Worm (Caenorhabditis elegans) whole organism, L4 larva: ENCODE data around the gene copz-1.

Source experiments
- F26F4.8 ChIP-seq: fragments of 200-800 bp; sonication (Bioruptor generic); conservative IDR thresholded peaks from 2 replicates; pipeline ENCODE4 v1.3.6; 2022; ENCODE audit warnings: missing genetic modification characterization, missing compliant biosample characterization
- F37D6.2 ChIP-seq: sonication (generic microtip); optimal IDR thresholded peaks from 2 replicates; lab custom pipeline; 2016; ENCODE audit warnings: mild to moderate bottlenecking, missing genetic modification characterization, missing compliant biosample characterization
- F44E2.7 ChIP-seq: fragments of 200-800 bp; sonication (Bioruptor generic); IDR thresholded peaks from 2 replicates; pipeline ENCODE4 v2.1.2; 2022; ENCODE audit warnings: missing genetic modification characterization, missing compliant biosample characterization
- F49E8.2 ChIP-seq: sonication (generic microtip); optimal IDR thresholded peaks from 2 replicates; lab custom pipeline; 2016; ENCODE audit warnings: missing compliant biosample characterization, mild to moderate bottlenecking, missing genetic modification characterization, borderline replicate concordance
- R02D3.7 ChIP-seq: fragments of 150-350 bp; sonication (generic microtip); optimal IDR thresholded peaks from 3 replicates; lab custom pipeline; 2014; ENCODE audit warnings: missing biosample characterization, missing genetic modification characterization
- Y48G9A.11 ChIP-seq: fragments of 200-800 bp; sonication (Bioruptor generic); IDR thresholded peaks from 2 replicates; pipeline ENCODE4 v1.3.6; 2022; ENCODE audit warnings: missing genetic modification reagents, missing genetic modification characterization, missing compliant biosample characterization
- Y75B8A.6 ChIP-seq: fragments of 200-800 bp; sonication (Bioruptor generic); IDR thresholded peaks from 2 replicates; pipeline ENCODE4 v1.3.6; 2022; ENCODE audit warnings: missing genetic modification reagents, missing genetic modification characterization, missing compliant biosample characterization
- aha-1 ChIP-seq: fragments of 150-350 bp; peaks from one replicate; lab custom pipeline; 2014; ENCODE audit warnings: missing biosample characterization, missing genetic modification characterization
- arid-1 ChIP-seq: fragments of 200-800 bp; sonication (Bioruptor generic); conservative IDR thresholded peaks from 2 replicates; pipeline ENCODE4 v1.3.6; 2022; ENCODE audit warnings: missing genetic modification reagents, missing genetic modification characterization, missing compliant biosample characterization
- ceh-20 ChIP-seq: fragments of 200-800 bp; sonication (Bioruptor generic); IDR thresholded peaks from 2 replicates; pipeline ENCODE4 v1.3.6; 2022; ENCODE audit warnings: missing genetic modification reagents, missing genetic modification characterization, missing compliant biosample characterization
- ceh-32 ChIP-seq: sonication (generic microtip); optimal IDR thresholded peaks from 2 replicates; lab custom pipeline; 2016; ENCODE audit warnings: mild to moderate bottlenecking, missing genetic modification characterization, missing compliant biosample characterization; ENCODE audit not compliant: poor library complexity
- ceh-62 ChIP-seq: sonication (generic microtip); optimal IDR thresholded peaks from 2 replicates; lab custom pipeline; 2017; ENCODE audit warnings: missing biosample characterization, missing genetic modification characterization
- ces-1 ChIP-seq: fragments of 150-350 bp; sonication (generic microtip); optimal IDR thresholded peaks from 4 replicates; lab custom pipeline; 2014; ENCODE audit warnings: missing biosample characterization, missing genetic modification reagents, missing genetic modification characterization
- cey-2 ChIP-seq: sonication (generic microtip); optimal IDR thresholded peaks from 3 replicates; lab custom pipeline; 2017; ENCODE audit warnings: missing genetic modification characterization, mild to moderate bottlenecking, missing compliant biosample characterization, antibody characterized with exemption, borderline replicate concordance; ENCODE audit not compliant: insufficient read depth
- daf-12 ChIP-seq: fragments of 150-350 bp; optimal IDR thresholded peaks from 2 replicates; lab custom pipeline; 2014; ENCODE audit warnings: missing biosample characterization, missing genetic modification reagents, missing genetic modification characterization
- daf-19 ChIP-seq: fragments of 200-800 bp; sonication (Bioruptor generic); conservative IDR thresholded peaks from 2 replicates; pipeline ENCODE4 v1.3.6; 2022; ENCODE audit warnings: missing genetic modification characterization, missing compliant biosample characterization
- dmd-9 ChIP-seq: fragments of 200-800 bp; sonication (Bioruptor generic); IDR thresholded peaks from 2 replicates; pipeline ENCODE4 v1.3.6; 2022; ENCODE audit warnings: missing genetic modification reagents, missing genetic modification characterization, missing compliant biosample characterization
- duxl-1 ChIP-seq: sonication (generic microtip); optimal IDR thresholded peaks from 2 replicates; lab custom pipeline; 2016; ENCODE audit warnings: mild to moderate bottlenecking, missing genetic modification characterization, moderate library complexity, missing compliant biosample characterization; ENCODE audit not compliant: poor library complexity
- dve-1 ChIP-seq: sonication (generic microtip); optimal IDR thresholded peaks from 2 replicates; lab custom pipeline; 2017; ENCODE audit warnings: antibody characterized with exemption, mild to moderate bottlenecking, missing genetic modification characterization, missing compliant biosample characterization; ENCODE audit not compliant: insufficient read depth
- egl-27 ChIP-seq: sonication (generic microtip); optimal IDR thresholded peaks from 3 replicates; lab custom pipeline; 2017; ENCODE audit warnings: missing biosample characterization, missing genetic modification reagents, missing genetic modification characterization
- fkh-10 ChIP-seq: fragments of 150-350 bp; optimal IDR thresholded peaks from 2 replicates; lab custom pipeline; 2014; ENCODE audit warnings: missing biosample characterization, missing genetic modification reagents, missing genetic modification characterization
- gei-8 ChIP-seq: fragments of 200-800 bp; sonication (Bioruptor generic); optimal IDR thresholded peaks from 2 replicates; lab custom pipeline; 2018; ENCODE audit warnings: mild to moderate bottlenecking, missing genetic modification characterization, missing compliant biosample characterization
- hif-1 ChIP-seq, 2 experiments: sonication (generic microtip); optimal IDR thresholded peaks; 2 replicates each; lab custom pipeline; 2016 to 2017; ENCODE audit warnings: missing compliant biosample characterization in 2 of 2, missing genetic modification characterization in 2 of 2, missing genetic modification reagents in 2 of 2, missing genotype in 2 of 2, mild to moderate bottlenecking in 1 of 2
- hlh-30 ChIP-seq: sonication (generic microtip); optimal IDR thresholded peaks from 2 replicates; lab custom pipeline; 2017; ENCODE audit warnings: antibody characterized with exemption, mild to moderate bottlenecking, missing genetic modification characterization, missing compliant biosample characterization; ENCODE audit not compliant: insufficient read depth
- lim-7 ChIP-seq: fragments of 200-800 bp; sonication (Bioruptor generic); IDR thresholded peaks from 2 replicates; pipeline ENCODE4 v1.3.6; 2022; ENCODE audit warnings: missing genetic modification characterization, missing compliant biosample characterization
- lin-1 ChIP-seq: fragments of 200-800 bp; sonication (Bioruptor generic); IDR thresholded peaks from 2 replicates; pipeline ENCODE4 v1.3.6; 2022; ENCODE audit warnings: missing genetic modification reagents, missing genetic modification characterization, missing compliant biosample characterization
- lin-38 ChIP-seq: fragments of 200-800 bp; sonication (Bioruptor generic); IDR thresholded peaks from 2 replicates; pipeline ENCODE4 v1.3.6; 2022; ENCODE audit warnings: missing genetic modification reagents, missing genetic modification characterization, missing compliant biosample characterization
- lir-3 ChIP-seq: sonication (generic microtip); optimal IDR thresholded peaks from 2 replicates; lab custom pipeline; 2016; ENCODE audit warnings: mild to moderate bottlenecking, missing genetic modification characterization, missing compliant biosample characterization
- lsy-2 ChIP-seq, 2 experiments: fragments of 150-350 bp in 1 of 2; sonication (generic microtip) in 1 of 2; optimal IDR thresholded peaks; 2 replicates each; lab custom pipeline; 2014 to 2017; ENCODE audit warnings: missing biosample characterization in 2 of 2, missing genetic modification characterization in 2 of 2
- mdl-1 ChIP-seq, 2 experiments: fragments of 150-350 bp in 1 of 2; sonication (generic microtip) in 1 of 2; optimal IDR thresholded peaks; 2 replicates each; lab custom pipeline; 2014 to 2017; ENCODE audit warnings: missing biosample characterization in 2 of 2, missing genetic modification characterization in 2 of 2
- mep-1 ChIP-seq: fragments of 150-350 bp; sonication (generic microtip); optimal IDR thresholded peaks from 3 replicates; lab custom pipeline; 2014; ENCODE audit warnings: missing biosample characterization, missing genetic modification characterization
- nhr-10 ChIP-seq: fragments of 150-350 bp; optimal IDR thresholded peaks from 2 replicates; lab custom pipeline; 2014; ENCODE audit warnings: missing biosample characterization, missing genetic modification characterization
- nhr-28 ChIP-seq: fragments of 150-350 bp; optimal IDR thresholded peaks from 2 replicates; lab custom pipeline; 2014; ENCODE audit warnings: missing biosample characterization, missing genetic modification characterization
- nhr-41 ChIP-seq: fragments of 200-800 bp; sonication (Bioruptor generic); IDR thresholded peaks from 2 replicates; pipeline ENCODE4 v1.3.6; 2022; ENCODE audit warnings: missing genetic modification reagents, missing genetic modification characterization, missing compliant biosample characterization
- nhr-48 ChIP-seq: sonication (generic microtip); optimal IDR thresholded peaks from 2 replicates; lab custom pipeline; 2016; ENCODE audit warnings: mild to moderate bottlenecking, missing genetic modification characterization, missing compliant biosample characterization
- nhr-6 ChIP-seq: fragments of 150-350 bp; optimal IDR thresholded peaks from 2 replicates; lab custom pipeline; 2014; ENCODE audit warnings: missing biosample characterization, missing genetic modification characterization
- nhr-77 ChIP-seq: fragments of 150-350 bp; optimal IDR thresholded peaks from 2 replicates; lab custom pipeline; 2014; ENCODE audit warnings: missing biosample characterization, missing genetic modification characterization
- php-3 ChIP-seq: fragments of 200-800 bp; sonication (Bioruptor generic); IDR thresholded peaks from 2 replicates; pipeline ENCODE4 v1.3.6; 2022; ENCODE audit warnings: missing genetic modification reagents, missing genetic modification characterization, missing compliant biosample characterization
- rbr-2 ChIP-seq: sonication (generic microtip); optimal IDR thresholded peaks from 2 replicates; lab custom pipeline; 2016; ENCODE audit warnings: missing genotype, missing genetic modification characterization, missing compliant biosample characterization
- saeg-2 ChIP-seq: fragments of 200-800 bp; sonication (Bioruptor generic); IDR thresholded peaks from 2 replicates; pipeline ENCODE4 v1.3.6; 2022; ENCODE audit warnings: missing genetic modification reagents, missing genetic modification characterization, missing compliant biosample characterization
- skn-1 ChIP-seq: fragments of 150-350 bp; optimal IDR thresholded peaks from 2 replicates; lab custom pipeline; 2014; ENCODE audit warnings: missing biosample characterization, missing genetic modification characterization
- snpc-1.2 ChIP-seq: fragments of 200-800 bp; sonication (Bioruptor generic); IDR thresholded peaks from 2 replicates; pipeline ENCODE4 v1.3.6; 2022; ENCODE audit warnings: missing genetic modification reagents, missing genetic modification characterization, missing compliant biosample characterization
- spr-3 ChIP-seq: fragments of 200-800 bp; sonication (Bioruptor generic); optimal IDR thresholded peaks from 2 replicates; lab custom pipeline; 2018; ENCODE audit warnings: mild to moderate bottlenecking, missing genetic modification characterization, missing compliant biosample characterization
- unc-130 ChIP-seq: sonication (generic microtip); optimal IDR thresholded peaks from 2 replicates; lab custom pipeline; 2016; ENCODE audit warnings: missing genetic modification reagents, missing genetic modification characterization, missing compliant biosample characterization
- unc-62 ChIP-seq, 3 experiments: fragments of 150-350 bp in 1 of 3; sonication (generic microtip); optimal IDR thresholded peaks in 2 of 3; peaks in 1 of 3; 1 replicate in 1 of 3; 2 replicates in 2 of 3; lab custom pipeline; 2014 to 2017; ENCODE audit warnings: missing biosample characterization in 3 of 3, missing genetic modification characterization in 3 of 3, missing genetic modification reagents in 3 of 3, missing genotype in 1 of 3
- zag-1 ChIP-seq: fragments of 150-350 bp; optimal IDR thresholded peaks from 2 replicates; lab custom pipeline; 2014; ENCODE audit warnings: missing biosample characterization, missing genetic modification characterization
- zfp-3 ChIP-seq: fragments of 200-800 bp; sonication (Bioruptor generic); conservative IDR thresholded peaks from 2 replicates; pipeline ENCODE4 v1.3.6; 2022; ENCODE audit warnings: missing genetic modification reagents, missing genetic modification characterization, missing compliant biosample characterization
- zip-11 ChIP-seq: fragments of 200-800 bp; sonication (Bioruptor generic); IDR thresholded peaks from 2 replicates; pipeline ENCODE4 v1.3.6; 2022; ENCODE audit warnings: missing genetic modification characterization, missing compliant biosample characterization
- ztf-11 ChIP-seq: fragments of 150-350 bp; optimal IDR thresholded peaks from 2 replicates; lab custom pipeline; 2014; ENCODE audit warnings: missing biosample characterization, missing genetic modification characterization
- ztf-7 ChIP-seq: fragments of 150-350 bp; optimal IDR thresholded peaks from 2 replicates; lab custom pipeline; 2014; ENCODE audit warnings: missing biosample characterization, missing genetic modification characterization

copz-1 gene

DNA sequence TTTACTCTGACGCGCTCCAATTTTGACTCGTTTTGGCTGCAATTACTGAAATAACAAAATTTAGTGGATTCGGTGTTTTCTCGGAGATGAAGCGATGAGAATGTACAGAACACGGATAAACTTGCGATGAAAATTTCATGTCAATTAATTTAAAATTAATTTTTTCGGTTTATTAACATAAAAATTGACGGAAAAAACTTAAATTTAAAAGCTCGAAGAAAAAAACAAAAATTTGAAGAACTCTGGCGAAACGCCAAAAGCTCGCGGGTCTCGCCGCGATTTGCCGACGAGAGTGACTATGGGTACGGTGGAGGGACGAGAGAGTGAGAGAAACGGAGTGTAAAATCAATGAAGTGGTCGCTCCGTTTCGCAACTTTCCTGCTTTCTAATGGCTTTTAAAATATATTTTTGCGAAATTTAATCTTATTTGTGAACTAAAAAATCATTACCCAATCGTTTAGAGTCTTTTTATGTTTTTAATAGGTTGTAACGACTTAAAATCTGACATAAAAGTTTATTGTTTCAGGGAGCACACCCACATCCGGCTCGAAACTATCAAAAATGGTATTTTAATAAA is 3.9 kb upstream of the copz-1 start, which contains the start of the genes gmps-1 and cap-2 (continued):
- TF ChIP-seq nhr-48 (tag; lab: Kevin White, UChicago), result peak; percentile 90
- TF ChIP-seq unc-62 (GFP tag; optimal IDR thresholded peaks at IDR 0.05 in 1 of 2; lab: Kevin White, UChicago), result peak in 1 of 2 experiments; percentile 58
- no peak for TF ChIP-seq unc-62 (tag; optimal IDR thresholded peaks at IDR 0.05; lab: Kevin White, UChicago)
- no peak for TF ChIP-seq skn-1 (tag; lab: Kevin White, UChicago)
- peak; percentile 96 for TF ChIP-seq nhr-77 (tag; lab: Kevin White, UChicago)
- peak; percentile 55 for TF ChIP-seq lir-3
- peak; percentile 61 to 78 for TF ChIP-seq mdl-1 (tag; optimal IDR thresholded peaks at IDR 0.05; lab: Kevin White, UChicago)
- TF ChIP-seq R02D3.7 (tag; lab: Kevin White, UChicago), result peak; percentile 48
- peak; percentile 86 for TF ChIP-seq zfp-3
- TF ChIP-seq dmd-9, result peak; percentile 93
- peak; percentile 100 for TF ChIP-seq lsy-2 (tag; optimal IDR thresholded peaks at IDR 0.05; lab: Kevin White, UChicago)
- TF ChIP-seq F37D6.2, result peak; percentile 91
- TF ChIP-seq arid-1 (GFP tag; lab: Robert Waterston, UW), result peak; percentile 97
- peak; percentile 96 for TF ChIP-seq aha-1 (tag; lab: Kevin White, UChicago)
- no peak for TF ChIP-seq daf-12 (tag; lab: Kevin White, UChicago)
- TF ChIP-seq ces-1 (GFP tag; lab: Kevin White, UChicago), result peak; percentile 75
- peak; percentile 69; the same call in 1 of the 2 replicates for TF ChIP-seq daf-19 (GFP tag; lab: Robert Waterston, UW)
- peak; percentile 92 for TF ChIP-seq ztf-7 (tag; lab: Kevin White, UChicago)
- TF ChIP-seq dve-1 (tag; lab: Kevin White, UChicago), result peak; percentile 99
- no peak for TF ChIP-seq egl-27 (tag; lab: Kevin White, UChicago)
- peak; percentile 34 for TF ChIP-seq zag-1 (tag; lab: Kevin White, UChicago)
- TF ChIP-seq lin-1, result peak; percentile 86
- TF ChIP-seq gei-8, result peak; percentile 71
- TF ChIP-seq php-3, result peak; percentile 83
- no peak for TF ChIP-seq Y75B8A.6
- TF ChIP-seq nhr-41 (GFP tag; lab: Robert Waterston, UW), result no peak
- peak; percentile 92 for TF ChIP-seq hlh-30 (tag; lab: Kevin White, UChicago)
- TF ChIP-seq F26F4.8 (GFP tag; lab: Robert Waterston, UW), result no peak
- TF ChIP-seq duxl-1 (tag; lab: Kevin White, UChicago), result peak; percentile 94
- TF ChIP-seq nhr-28 (tag; lab: Kevin White, UChicago), result peak; percentile 87
- peak; percentile 95 for TF ChIP-seq fkh-10 (GFP tag; lab: Kevin White, UChicago)
- peak; percentile 81 for TF ChIP-seq ceh-32 (tag; lab: Kevin White, UChicago)
- TF ChIP-seq ceh-62 (tag; lab: Kevin White, UChicago), result no peak
- TF ChIP-seq cey-2 (tag; lab: Kevin White, UChicago), result no peak
- TF ChIP-seq nhr-6 (tag; lab: Kevin White, UChicago), result peak; percentile 93
- peak; percentile 93 for TF ChIP-seq lin-38 (GFP tag; lab: Robert Waterston, UW)
- TF ChIP-seq mep-1, result peak; percentile 99
- TF ChIP-seq saeg-2 (GFP tag; lab: Robert Waterston, UW), result peak; percentile 91
- TF ChIP-seq rbr-2, result peak; percentile 95
- peak; percentile 70 for TF ChIP-seq unc-130 (GFP tag; lab: Kevin White, UChicago)
- TF ChIP-seq F44E2.7 (GFP tag; lab: Robert Waterston, UW), result no peak
- TF ChIP-seq hif-1 (tag; optimal IDR thresholded peaks at IDR 0.05; lab: Kevin White, UChicago), result peak; percentile 68 to 87
- no peak for TF ChIP-seq lim-7 (GFP tag; lab: Robert Waterston, UW)
- peak; percentile 19 for TF ChIP-seq nhr-10 (tag; lab: Kevin White, UChicago)
- TF ChIP-seq F49E8.2 (tag; lab: Kevin White, UChicago), result peak; percentile 75
- TF ChIP-seq Y48G9A.11, result peak; percentile 78
- TF ChIP-seq spr-3, result peak; percentile 92
- TF ChIP-seq snpc-1.2, result peak; percentile 75
- TF ChIP-seq ceh-20, result peak; percentile 95
- no peak for TF ChIP-seq zip-11 (GFP tag; lab: Robert Waterston, UW)
- no peak for TF ChIP-seq ztf-11
